Fruit fly (Drosophila melanogaster) whole organism, prepupa: ENCODE measurements around the gene CG3434.

ENCODE experiments used
- Blimp-1 ChIP-seq: fragments of 200-800 bp; sonication (Bioruptor generic); optimal IDR thresholded peaks from 3 replicates; lab custom pipeline; 2017; ENCODE audit warnings: missing biosample characterization, missing genetic modification characterization, mild to moderate bottlenecking, moderate library complexity, missing genetic modification reagents
- CG11294 ChIP-seq: fragments of 200-800 bp; sonication (Bioruptor generic); IDR thresholded peaks from 2 replicates; pipeline ENCODE4 v1.3.6; 2022; ENCODE audit warnings: missing biosample characterization, missing genetic modification characterization
- CG11762 ChIP-seq: fragments of 200-800 bp; sonication (Bioruptor generic); optimal IDR thresholded peaks from 3 replicates; lab custom pipeline; 2016; ENCODE audit warnings: missing biosample characterization, missing genetic modification characterization; ENCODE audit not compliant: insufficient read depth
- CG15336 ChIP-seq: fragments of 200-800 bp; sonication (Bioruptor generic); IDR thresholded peaks from 2 replicates; pipeline ENCODE4 v1.3.6; 2022; ENCODE audit warnings: missing biosample characterization, missing genetic modification characterization
- CG1621 ChIP-seq: fragments of 200-800 bp; sonication (Bioruptor generic); optimal IDR thresholded peaks from 3 replicates; lab custom pipeline; 2018; ENCODE audit warnings: missing biosample characterization, mild to moderate bottlenecking, missing genetic modification characterization
- CG16779 ChIP-seq: fragments of 200-800 bp; sonication (Bioruptor generic); optimal IDR thresholded peaks from 3 replicates; lab custom pipeline; 2017; ENCODE audit warnings: missing biosample characterization, mild to moderate bottlenecking, missing genetic modification characterization
- CG4318 ChIP-seq: fragments of 200-800 bp; sonication (Bioruptor generic); optimal IDR thresholded peaks from 3 replicates; lab custom pipeline; 2017; ENCODE audit warnings: missing biosample characterization, mild to moderate bottlenecking, missing genetic modification characterization
- CG6163 ChIP-seq: fragments of 200-800 bp; sonication (Bioruptor generic); IDR thresholded peaks from 3 replicates; pipeline ENCODE4 v1.3.6; 2022; ENCODE audit warnings: missing biosample characterization, missing genetic modification characterization
- CG6792 ChIP-seq: fragments of 200-800 bp; sonication (Bioruptor generic); optimal IDR thresholded peaks from 3 replicates; lab custom pipeline; 2016; ENCODE audit warnings: missing biosample characterization, missing genetic modification characterization
- CG6854 ChIP-seq: fragments of 200-800 bp; sonication (Bioruptor generic); optimal IDR thresholded peaks from 2 replicates; lab custom pipeline; 2017; ENCODE audit warnings: missing biosample characterization, mild to moderate bottlenecking, missing genetic modification characterization
- CG7368 ChIP-seq: fragments of 200-800 bp; sonication (Bioruptor generic); optimal IDR thresholded peaks from 3 replicates; lab custom pipeline; 2016; ENCODE audit warnings: missing biosample characterization, missing genetic modification characterization
- CG8119 ChIP-seq: fragments of 200-800 bp; sonication (Bioruptor generic); IDR thresholded peaks from 3 replicates; pipeline ENCODE4 v1.3.6; 2022; ENCODE audit warnings: missing biosample characterization, missing genetic modification characterization
- CG8319 ChIP-seq: fragments of 200-800 bp; sonication (Bioruptor generic); optimal IDR thresholded peaks from 3 replicates; lab custom pipeline; 2016; ENCODE audit warnings: missing biosample characterization, missing genetic modification characterization
- CG8632 ChIP-seq: fragments of 200-800 bp; sonication (Bioruptor generic); optimal IDR thresholded peaks from 3 replicates; lab custom pipeline; 2016; ENCODE audit warnings: missing biosample characterization, missing genetic modification characterization
- CG9139 ChIP-seq: fragments of 200-800 bp; sonication (Bioruptor generic); optimal IDR thresholded peaks from 3 replicates; lab custom pipeline; 2017; ENCODE audit warnings: missing biosample characterization, mild to moderate bottlenecking, missing genetic modification characterization
- Eip75B ChIP-seq: fragments of 200-800 bp; sonication (Bioruptor generic); optimal IDR thresholded peaks from 3 replicates; lab custom pipeline; 2016; ENCODE audit warnings: missing biosample characterization, missing genetic modification characterization
- Eip78C ChIP-seq: fragments of 200-800 bp; sonication (Bioruptor generic); peaks from one replicate; lab custom pipeline; 2016; ENCODE audit warnings: missing biosample characterization, missing genetic modification characterization
- Ets96B ChIP-seq: fragments of 200-800 bp; optimal IDR thresholded peaks from 2 replicates; lab custom pipeline; 2019; ENCODE audit warnings: missing biosample characterization, mild to moderate bottlenecking, missing genetic modification characterization, moderate library complexity
- Gug ChIP-seq: fragments of 200-800 bp; sonication (Bioruptor generic); IDR thresholded peaks from 2 replicates; pipeline ENCODE4 v1.3.6; 2022; ENCODE audit warnings: missing biosample characterization, missing genetic modification characterization
- Hr38 ChIP-seq: sonication (Bioruptor generic); optimal IDR thresholded peaks from 2 replicates; lab custom pipeline; 2016; ENCODE audit warnings: missing biosample characterization, missing genetic modification characterization
- Hr39 ChIP-seq: fragments of 200-800 bp; sonication (Bioruptor generic); optimal IDR thresholded peaks from 2 replicates; lab custom pipeline; 2016; ENCODE audit warnings: missing biosample characterization, missing genetic modification characterization
- Lpt ChIP-seq: fragments of 200-800 bp; sonication (Bioruptor generic); optimal IDR thresholded peaks from 3 replicates; lab custom pipeline; 2016; ENCODE audit warnings: missing biosample characterization, missing genetic modification characterization
- Met ChIP-seq: fragments of 200-800 bp; sonication (Bioruptor generic); optimal IDR thresholded peaks from 3 replicates; lab custom pipeline; 2016; ENCODE audit warnings: missing biosample characterization, missing genetic modification characterization
- Smox ChIP-seq: fragments of 200-800 bp; sonication (Bioruptor generic); optimal IDR thresholded peaks from 3 replicates; lab custom pipeline; 2016; ENCODE audit warnings: missing biosample characterization, missing genetic modification characterization
- Sox102F ChIP-seq: fragments of 200-800 bp; sonication (Bioruptor generic); optimal IDR thresholded peaks from 2 replicates; lab custom pipeline; 2016; ENCODE audit warnings: missing biosample characterization, mild to moderate bottlenecking, missing genetic modification characterization
- Sox14 ChIP-seq: fragments of 200-800 bp; sonication (Bioruptor generic); optimal IDR thresholded peaks from 3 replicates; lab custom pipeline; 2016; ENCODE audit warnings: missing biosample characterization, missing genetic modification characterization
- achi ChIP-seq: fragments of 200-800 bp; sonication (Bioruptor generic); optimal IDR thresholded peaks from 3 replicates; lab custom pipeline; 2016; ENCODE audit warnings: missing biosample characterization, missing genetic modification characterization
- acj6 ChIP-seq: fragments of 200-800 bp; sonication (Bioruptor generic); optimal IDR thresholded peaks from 3 replicates; lab custom pipeline; 2016; ENCODE audit warnings: missing biosample characterization, missing genetic modification characterization
- cyc ChIP-seq: fragments of 200-800 bp; sonication (Bioruptor generic); optimal IDR thresholded peaks from 3 replicates; lab custom pipeline; 2016; ENCODE audit warnings: missing biosample characterization, missing genetic modification characterization
- dsx ChIP-seq: fragments of 200-800 bp; optimal IDR thresholded peaks from 3 replicates; lab custom pipeline; 2019; ENCODE audit warnings: missing biosample characterization, mild to moderate bottlenecking, missing genetic modification characterization, moderate library complexity; ENCODE audit not compliant: poor library complexity, severe bottlenecking
- esn ChIP-seq: fragments of 200-800 bp; sonication (Bioruptor generic); optimal IDR thresholded peaks from 2 replicates; lab custom pipeline; 2016; ENCODE audit warnings: missing biosample characterization, mild to moderate bottlenecking, missing genetic modification characterization, moderate library complexity
- fd59A ChIP-seq: fragments of 200-800 bp; sonication (Bioruptor generic); optimal IDR thresholded peaks from 2 replicates; lab custom pipeline; 2017; ENCODE audit warnings: missing biosample characterization, mild to moderate bottlenecking, missing genetic modification characterization, missing genetic modification reagents
- fd85E ChIP-seq: fragments of 200-800 bp; sonication (Bioruptor generic); optimal IDR thresholded peaks from 3 replicates; lab custom pipeline; 2016; ENCODE audit warnings: missing biosample characterization, missing genetic modification characterization
- fkh ChIP-seq: fragments of 200-800 bp; sonication (Bioruptor generic); optimal IDR thresholded peaks from 3 replicates; lab custom pipeline; 2017; ENCODE audit warnings: missing biosample characterization, mild to moderate bottlenecking, missing genetic modification characterization, moderate library complexity
- lz ChIP-seq: fragments of 200-800 bp; sonication (Bioruptor generic); optimal IDR thresholded peaks from 3 replicates; lab custom pipeline; 2016; ENCODE audit warnings: missing biosample characterization, missing genetic modification characterization
- net ChIP-seq: fragments of 200-800 bp; sonication (Bioruptor generic); optimal IDR thresholded peaks from 3 replicates; lab custom pipeline; 2016; ENCODE audit warnings: missing biosample characterization, missing genetic modification characterization
- pdm3 ChIP-seq: fragments of 200-800 bp; sonication (Bioruptor generic); optimal IDR thresholded peaks from 3 replicates; lab custom pipeline; 2016; ENCODE audit warnings: missing biosample characterization, missing genetic modification characterization
- salr ChIP-seq, 2 experiments: fragments of 200-800 bp; sonication (Bioruptor generic); optimal IDR thresholded peaks; 3 replicates each; lab custom pipeline; 2016 to 2018; ENCODE audit warnings: missing biosample characterization in 2 of 2, missing genetic modification characterization in 2 of 2, mild to moderate bottlenecking in 1 of 2
- ss ChIP-seq, 2 experiments: fragments of 200-800 bp; sonication (Bioruptor generic); optimal IDR thresholded peaks; 2 replicates in 1 of 2; 3 replicates in 1 of 2; lab custom pipeline; 2017 to 2018; ENCODE audit warnings: mild to moderate bottlenecking in 2 of 2, missing biosample characterization in 2 of 2, missing genetic modification characterization in 2 of 2, moderate library complexity in 1 of 2
- topi ChIP-seq: fragments of 200-800 bp; sonication (Bioruptor generic); optimal IDR thresholded peaks from 3 replicates; lab custom pipeline; 2016; ENCODE audit warnings: missing biosample characterization, missing genetic modification characterization
- vri ChIP-seq: fragments of 200-800 bp; sonication (Bioruptor generic); optimal IDR thresholded peaks from 3 replicates; lab custom pipeline; 2016; ENCODE audit warnings: missing biosample characterization, mild to moderate bottlenecking, missing genetic modification characterization

CG3434 gene

dm6 chr3L:9410754-9411423 is 49.7 kb downstream of the CG3434 start, which contains the start of the genes CG4022 and Cpsf5 (continued):
- peak; percentile 45 for TF ChIP-seq CG11762
- peak; percentile 61 for TF ChIP-seq Ets96B (tag; lab: Kevin White, UChicago)
- peak; percentile 82 for TF ChIP-seq esn (GFP tag; lab: Kevin White, UChicago)
- TF ChIP-seq topi (GFP tag; lab: Kevin White, UChicago), result peak; percentile 70
- peak; percentile 77 for TF ChIP-seq Sox102F (GFP tag; lab: Kevin White, UChicago)
- peak; percentile 54 for TF ChIP-seq net (GFP tag; lab: Kevin White, UChicago)
- peak; percentile 99 for TF ChIP-seq fkh (GFP tag; lab: Kevin White, UChicago)
- TF ChIP-seq cyc (GFP tag; lab: Kevin White, UChicago), result peak; percentile 62
- TF ChIP-seq Lpt (GFP tag; lab: Kevin White, UChicago), result peak; percentile 49
- TF ChIP-seq Eip75B (GFP tag; lab: Kevin White, UChicago), result peak; percentile 78
- TF ChIP-seq Hr39, result peak; percentile 62
- peak; percentile 79 for TF ChIP-seq CG6163 (GFP tag; lab: Robert Waterston, UW)
- TF ChIP-seq CG1621, result peak; percentile 36
- no peak for TF ChIP-seq CG9139 (GFP tag; lab: Kevin White, UChicago)
- peak; percentile 77 for TF ChIP-seq achi (GFP tag; lab: Kevin White, UChicago)
- TF ChIP-seq dsx, result peak; percentile 41
- peak; percentile 56 for TF ChIP-seq CG7368 (GFP tag; lab: Kevin White, UChicago)
- peak; percentile 73 for TF ChIP-seq CG8119 (GFP tag; lab: Robert Waterston, UW)
- TF ChIP-seq Hr38 (GFP tag; lab: Kevin White, UChicago), result no peak
- TF ChIP-seq CG11294 (GFP tag; lab: Robert Waterston, UW), result 0 out of 2 replicates have a peak, but pooled peaks have one; percentile 22
- TF ChIP-seq Eip78C, result peak; percentile 91
- TF ChIP-seq CG16779 (tag; lab: Kevin White, UChicago), result no peak
- TF ChIP-seq salr (GFP tag; optimal IDR thresholded peaks at IDR 0.05; lab: Kevin White, UChicago), result no peak
- peak; percentile 65 for TF ChIP-seq vri (GFP tag; lab: Kevin White, UChicago)
- TF ChIP-seq lz, result peak; percentile 76
- TF ChIP-seq Gug (GFP tag; lab: Robert Waterston, UW), result no peak; the same call in 1 of the 2 replicates
- TF ChIP-seq CG6854, result no peak
- no peak for TF ChIP-seq fd85E
- TF ChIP-seq Smox (GFP tag; lab: Kevin White, UChicago), result peak; percentile 71
- no peak for TF ChIP-seq Blimp-1 (GFP tag; lab: Kevin White, UChicago)
- TF ChIP-seq ss (GFP tag; optimal IDR thresholded peaks at IDR 0.05; lab: Kevin White, UChicago), result peak; percentile 34 to 47
- peak; percentile 84 for TF ChIP-seq pdm3
- TF ChIP-seq CG4318 (GFP tag; lab: Kevin White, UChicago), result no peak
- peak; percentile 64 for TF ChIP-seq CG6792 (GFP tag; lab: Kevin White, UChicago)
- TF ChIP-seq CG8632, result peak; percentile 29
- TF ChIP-seq Met, result peak; percentile 74

dm6 chr3L:9410030-9410589 is 50.5 kb downstream of the CG3434 start:
- TF ChIP-seq CG11762, result no peak
- peak; percentile 80 for TF ChIP-seq Sox14
- no peak for TF ChIP-seq CG9139 (GFP tag; lab: Kevin White, UChicago)
- no peak for TF ChIP-seq salr (GFP tag; optimal IDR thresholded peaks at IDR 0.05; lab: Kevin White, UChicago)
- no peak for TF ChIP-seq cyc (GFP tag; lab: Kevin White, UChicago)
- TF ChIP-seq dsx, result no peak
- peak; percentile 23 to 41 for TF ChIP-seq ss (GFP tag; optimal IDR thresholded peaks at IDR 0.05; lab: Kevin White, UChicago)
- TF ChIP-seq CG8319, result no peak
- peak; percentile 52 for TF ChIP-seq CG1621
- TF ChIP-seq acj6 (GFP tag; lab: Kevin White, UChicago), result no peak
- TF ChIP-seq CG15336 (GFP tag; lab: Robert Waterston, UW), result no peak
- TF ChIP-seq fd59A (GFP tag; lab: Kevin White, UChicago), result no peak
- no peak for TF ChIP-seq CG16779 (tag; lab: Kevin White, UChicago)
- no peak for TF ChIP-seq topi (GFP tag; lab: Kevin White, UChicago)
- TF ChIP-seq achi (GFP tag; lab: Kevin White, UChicago), result no peak
